Fruit fly (Drosophila melanogaster) whole organism, embryonic: ENCODE results near the gene CG10286.
A peak's percentile ranks its signal among the peaks of the same experiment; 100 is the strongest.

Experiments
- CG10979 ChIP-seq: fragments of 200-800 bp; sonication (Bioruptor generic); optimal IDR thresholded peaks from 2 replicates; lab custom pipeline; 2018; ENCODE audit warnings: missing biosample characterization, mild to moderate bottlenecking, missing genetic modification characterization, moderate library complexity
- CG11504 ChIP-seq: fragments of 200-800 bp; sonication (Bioruptor generic); optimal IDR thresholded peaks from 3 replicates; lab custom pipeline; 2019; ENCODE audit warnings: missing biosample characterization, mild to moderate bottlenecking, missing genetic modification characterization, moderate library complexity
- CG11723 ChIP-seq: fragments of 200-800 bp; sonication (Bioruptor generic); optimal IDR thresholded peaks from 2 replicates; lab custom pipeline; 2017; ENCODE audit warnings: missing biosample characterization, mild to moderate bottlenecking, missing genetic modification characterization
- CG12155 ChIP-seq: fragments of 200-800 bp; sonication (Bioruptor generic); optimal IDR thresholded peaks from 3 replicates; lab custom pipeline; 2016; ENCODE audit warnings: missing biosample characterization, missing genetic modification characterization
- CG15479 ChIP-seq: fragments of 200-800 bp; sonication (Bioruptor generic); optimal IDR thresholded peaks from 3 replicates; lab custom pipeline; 2019; ENCODE audit warnings: missing biosample characterization, mild to moderate bottlenecking, missing genetic modification characterization, moderate library complexity
- CG15601 ChIP-seq: fragments of 200-800 bp; sonication (Bioruptor generic); optimal IDR thresholded peaks from 3 replicates; lab custom pipeline; 2019; ENCODE audit warnings: missing biosample characterization, mild to moderate bottlenecking, missing genetic modification characterization, moderate library complexity
- CG17328 ChIP-seq: fragments of 200-800 bp; sonication (Bioruptor generic); IDR thresholded peaks from 2 replicates; pipeline ENCODE4 v1.3.6; 2022; ENCODE audit warnings: missing biosample characterization, missing genetic modification characterization
- CG18262 ChIP-seq: fragments of 200-800 bp; optimal IDR thresholded peaks from 3 replicates; lab custom pipeline; 2019; ENCODE audit warnings: missing biosample characterization, mild to moderate bottlenecking, missing genetic modification characterization, moderate library complexity
- CG2678 ChIP-seq: fragments of 200-800 bp; sonication (Bioruptor generic); optimal IDR thresholded peaks from 3 replicates; lab custom pipeline; 2019; ENCODE audit warnings: missing biosample characterization, mild to moderate bottlenecking, missing genetic modification characterization, moderate library complexity
- CG2875 ChIP-seq: fragments of 200-800 bp; sonication (Bioruptor generic); optimal IDR thresholded peaks from 2 replicates; lab custom pipeline; 2017; ENCODE audit warnings: missing biosample characterization, mild to moderate bottlenecking, missing genetic modification characterization, missing genetic modification reagents
- CG2889 ChIP-seq: fragments of 200-800 bp; sonication (Bioruptor generic); IDR thresholded peaks from 3 replicates; pipeline ENCODE4 v1.3.6; 2022; ENCODE audit warnings: missing biosample characterization, missing genetic modification characterization
- CG34224 ChIP-seq: fragments of 200-800 bp; sonication (Bioruptor generic); IDR thresholded peaks from 3 replicates; pipeline ENCODE4 v1.3.6; 2022; ENCODE audit warnings: missing biosample characterization, missing genetic modification characterization; ENCODE audit not compliant: partially characterized antibody
- CG4707 ChIP-seq: fragments of 200-800 bp; sonication (Bioruptor generic); optimal IDR thresholded peaks from 2 replicates; lab custom pipeline; 2018; ENCODE audit warnings: missing biosample characterization, mild to moderate bottlenecking, missing genetic modification characterization, moderate library complexity
- CG7357 ChIP-seq: fragments of 200-800 bp; sonication (Bioruptor generic); IDR thresholded peaks from 3 replicates; pipeline ENCODE4 v1.3.6; 2022; ENCODE audit warnings: missing biosample characterization, missing genetic modification characterization
- CG7839 ChIP-seq: fragments of 200-800 bp; sonication (Bioruptor generic); optimal IDR thresholded peaks from 3 replicates; lab custom pipeline; 2018; ENCODE audit warnings: missing biosample characterization, mild to moderate bottlenecking, missing genetic modification characterization, moderate library complexity
- Doc3 ChIP-seq: fragments of 200-800 bp; sonication (Bioruptor generic); IDR thresholded peaks from 3 replicates; pipeline ENCODE4 v1.3.6; 2022; ENCODE audit warnings: missing biosample characterization, missing genetic modification characterization; ENCODE audit not compliant: partially characterized antibody
- Dp ChIP-seq: fragments of 200-800 bp; sonication (Bioruptor generic); optimal IDR thresholded peaks from 2 replicates; lab custom pipeline; 2018; ENCODE audit warnings: missing biosample characterization, mild to moderate bottlenecking, missing genetic modification characterization, moderate library complexity
- Drgx ChIP-seq: fragments of 200-800 bp; sonication (Bioruptor generic); IDR thresholded peaks from 2 replicates; pipeline ENCODE4 v1.3.6; 2022; ENCODE audit warnings: missing biosample characterization, missing genetic modification characterization
- Eip74EF ChIP-seq, 2 experiments: fragments of 200-800 bp in 1 of 2; fragments of >200 bp in 1 of 2; sonication (Bioruptor generic) in 1 of 2; optimal IDR thresholded peaks; 2 replicates each; lab custom pipeline; 2017 to 2019; ENCODE audit warnings: missing biosample characterization in 2 of 2, missing genetic modification characterization in 2 of 2, mild to moderate bottlenecking in 1 of 2, moderate library complexity in 1 of 2
- Fer1 ChIP-seq: fragments of 200-800 bp; sonication (Bioruptor generic); optimal IDR thresholded peaks from 2 replicates; lab custom pipeline; 2017; ENCODE audit warnings: missing biosample characterization, mild to moderate bottlenecking, missing genetic modification characterization
- Hr3 ChIP-seq: fragments of 200-800 bp; sonication (Bioruptor generic); optimal IDR thresholded peaks from 3 replicates; lab custom pipeline; 2016; ENCODE audit warnings: missing biosample characterization, missing genetic modification characterization
- Hr78 ChIP-seq, 2 experiments: fragments of 200-800 bp in 1 of 2; fragments of >200 bp in 1 of 2; sonication (Bioruptor generic) in 1 of 2; optimal IDR thresholded peaks; 2 replicates each; lab custom pipeline; 2017 to 2019; ENCODE audit warnings: missing biosample characterization in 2 of 2, missing genetic modification characterization in 2 of 2, mild to moderate bottlenecking in 1 of 2, moderate library complexity in 1 of 2
- Lim3 ChIP-seq: fragments of 200-800 bp; sonication (Bioruptor generic); IDR thresholded peaks from 2 replicates; pipeline ENCODE4 v1.3.6; 2022; ENCODE audit warnings: missing biosample characterization, missing genetic modification characterization
- Med ChIP-seq: fragments of 200-800 bp; sonication (Bioruptor generic); peaks from one replicate; lab custom pipeline; 2016; ENCODE audit warnings: missing biosample characterization, missing genetic modification characterization, mild to moderate bottlenecking, inconsistent platforms, moderate library complexity
- Myb ChIP-seq: fragments of 200-800 bp; sonication (Bioruptor generic); optimal IDR thresholded peaks from 2 replicates; lab custom pipeline; 2016; ENCODE audit warnings: missing biosample characterization, missing genetic modification characterization
- NfI ChIP-seq: fragments of 200-800 bp; sonication (Bioruptor generic); optimal IDR thresholded peaks from 3 replicates; lab custom pipeline; 2018; ENCODE audit warnings: missing biosample characterization, mild to moderate bottlenecking, missing genetic modification characterization, moderate library complexity
- Usf ChIP-seq: fragments of 200-800 bp; sonication (Bioruptor generic); optimal IDR thresholded peaks from 2 replicates; lab custom pipeline; 2017; ENCODE audit warnings: missing genotype, missing biosample characterization, missing genetic modification characterization
- Xrp1 ChIP-seq: fragments of 200-800 bp; sonication (Bioruptor generic); IDR thresholded peaks from 2 replicates; pipeline ENCODE4 v1.3.6; 2022; ENCODE audit warnings: missing biosample characterization, missing genetic modification characterization
- ap ChIP-seq: fragments of 200-800 bp; sonication (Bioruptor generic); IDR thresholded peaks from 2 replicates; pipeline ENCODE4 v1.3.6; 2022; ENCODE audit warnings: missing biosample characterization, missing genetic modification characterization
- chinmo ChIP-seq: fragments of 200-800 bp; sonication (Bioruptor generic); IDR thresholded peaks from 4 replicates; pipeline ENCODE4 v1.3.6; 2022; ENCODE audit warnings: missing biosample characterization, missing genetic modification characterization; ENCODE audit not compliant: partially characterized antibody
- crol ChIP-seq: fragments of 200-800 bp; sonication (Bioruptor generic); IDR thresholded peaks from 2 replicates; pipeline ENCODE4 v1.3.6; 2022; ENCODE audit warnings: missing biosample characterization, missing genetic modification characterization
- gcm ChIP-seq: fragments of 200-800 bp; sonication (Bioruptor generic); optimal IDR thresholded peaks from 2 replicates; lab custom pipeline; 2019; ENCODE audit warnings: missing biosample characterization, mild to moderate bottlenecking, missing genetic modification characterization, moderate library complexity
- gem ChIP-seq: fragments of 200-800 bp; sonication (Bioruptor generic); optimal IDR thresholded peaks from 2 replicates; lab custom pipeline; 2019; ENCODE audit warnings: missing biosample characterization, mild to moderate bottlenecking, missing genetic modification characterization, moderate library complexity
- hb ChIP-seq: fragments of 200-800 bp; sonication (Bioruptor generic); IDR thresholded peaks from 3 replicates; pipeline ENCODE4 v1.3.6; 2022; ENCODE audit warnings: missing biosample characterization, missing genetic modification characterization; ENCODE audit not compliant: partially characterized antibody
- hth ChIP-seq: fragments of >200 bp; optimal IDR thresholded peaks from 2 replicates; lab custom pipeline; 2017; ENCODE audit warnings: inconsistent platforms
- klu ChIP-seq: fragments of 200-800 bp; sonication (Bioruptor generic); IDR thresholded peaks from 2 replicates; pipeline ENCODE4 v1.3.6; 2022; ENCODE audit warnings: missing biosample characterization, missing genetic modification characterization
- lbe ChIP-seq: fragments of 200-800 bp; sonication (Bioruptor generic); optimal IDR thresholded peaks from 2 replicates; lab custom pipeline; 2016; ENCODE audit warnings: missing biosample characterization, mild to moderate bottlenecking, missing genetic modification characterization
- lola ChIP-seq, 3 experiments: fragments of >200 bp in 2 of 3; fragments of 200-800 bp in 1 of 3; sonication (Bioruptor generic) in 1 of 3; optimal IDR thresholded peaks; 2 replicates each; lab custom pipeline; 2017 to 2019; ENCODE audit warnings: missing biosample characterization in 3 of 3, missing genetic modification characterization in 3 of 3, mild to moderate bottlenecking in 1 of 3, moderate library complexity in 1 of 3
- nmo ChIP-seq: fragments of 200-800 bp; sonication (Bioruptor generic); optimal IDR thresholded peaks from 2 replicates; lab custom pipeline; 2018; ENCODE audit warnings: missing biosample characterization, mild to moderate bottlenecking, missing genetic modification characterization, moderate library complexity
- otp ChIP-seq: fragments of 200-800 bp; sonication (Bioruptor generic); IDR thresholded peaks from 3 replicates; pipeline ENCODE4, ENCODE4 v1.3.6; 2022; ENCODE audit warnings: missing biosample characterization, missing genetic modification characterization
- pan ChIP-seq, 4 experiments: fragments of >200 bp in 3 of 4; fragments of 200-800 bp in 1 of 4; sonication (Bioruptor generic) in 1 of 4; optimal IDR thresholded peaks in 3 of 4; IDR thresholded peaks in 1 of 4; 2 replicates each; pipeline versions ENCODE4 v1.3.6 to Lab custom; 2017 to 2022; ENCODE audit warnings: missing biosample characterization in 2 of 4, missing genetic modification characterization in 2 of 4, mixed read lengths in 1 of 4
- phol ChIP-seq: fragments of 200-800 bp; sonication (Bioruptor generic); optimal IDR thresholded peaks from 3 replicates; lab custom pipeline; 2018; ENCODE audit warnings: missing biosample characterization, mild to moderate bottlenecking, missing genetic modification characterization, moderate library complexity
- salm ChIP-seq: fragments of 200-800 bp; sonication (Bioruptor generic); optimal IDR thresholded peaks from 2 replicates; lab custom pipeline; 2018; ENCODE audit warnings: missing biosample characterization, mild to moderate bottlenecking, missing genetic modification characterization
- slou ChIP-seq: fragments of 200-800 bp; sonication (Bioruptor generic); optimal IDR thresholded peaks from 3 replicates; lab custom pipeline; 2016; ENCODE audit warnings: missing biosample characterization, missing genetic modification characterization
- sob ChIP-seq: fragments of 200-800 bp; sonication (Bioruptor generic); IDR thresholded peaks from 2 replicates; pipeline ENCODE4 v1.3.6; 2022; ENCODE audit warnings: missing biosample characterization, missing genetic modification characterization
- sug ChIP-seq: fragments of 200-800 bp; optimal IDR thresholded peaks from 2 replicates; lab custom pipeline; 2019; ENCODE audit warnings: missing biosample characterization, mild to moderate bottlenecking, missing genetic modification characterization, moderate library complexity
- tll ChIP-seq, 2 experiments: fragments of 200-800 bp in 1 of 2; fragments of >200 bp in 1 of 2; sonication (Bioruptor generic) in 1 of 2; optimal IDR thresholded peaks; 2 replicates each; lab custom pipeline; 2017 to 2019; ENCODE audit warnings: missing biosample characterization in 2 of 2, missing genetic modification characterization in 2 of 2, mild to moderate bottlenecking in 1 of 2, moderate library complexity in 1 of 2

CG10286 gene

DNA sequence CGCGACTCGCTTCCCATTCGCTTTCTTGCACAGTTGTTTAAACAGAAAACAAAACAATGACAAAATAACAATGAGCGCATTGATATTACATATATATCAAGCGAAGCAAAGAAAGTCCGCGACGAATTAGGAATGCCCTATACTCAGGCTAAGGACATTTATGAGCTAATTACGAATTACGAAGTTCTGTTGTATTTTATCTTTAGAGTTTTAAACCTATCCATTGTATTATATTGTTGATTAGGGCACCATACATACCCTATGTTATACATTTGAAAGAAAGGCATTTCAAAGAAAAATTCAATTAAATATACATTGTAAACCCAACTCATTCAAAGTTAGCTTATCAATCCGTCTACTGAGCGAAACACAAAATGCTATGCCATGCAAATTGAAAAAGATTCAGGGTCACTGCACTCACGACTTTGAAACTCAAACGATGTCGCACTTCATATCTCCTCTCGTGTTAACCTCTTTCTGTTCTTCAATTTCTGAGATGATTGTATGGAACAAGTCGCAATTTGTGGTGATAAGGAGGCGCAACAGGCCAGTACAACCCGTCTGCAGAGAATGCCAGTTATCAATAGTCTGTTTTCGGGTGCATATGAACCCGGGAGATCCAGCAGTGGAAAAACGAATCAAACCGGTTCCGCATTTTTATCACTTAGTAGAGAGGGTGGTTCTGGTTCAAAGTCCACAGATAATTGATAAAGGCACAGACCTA is 27.0 kb downstream of the CG10286 start (continued):
- TF ChIP-seq Lim3 (GFP tag; lab: Robert Waterston, UW) = no peak
- no peak for TF ChIP-seq NfI (GFP tag; lab: Kevin White, UChicago)
- no peak for TF ChIP-seq Drgx (GFP tag; lab: Robert Waterston, UW)
- TF ChIP-seq CG4707 = no peak
- TF ChIP-seq lbe (GFP tag; lab: Kevin White, UChicago) = peak; percentile 72
- TF ChIP-seq Usf (GFP tag; lab: Kevin White, UChicago) = no peak
- TF ChIP-seq Hr3 (GFP tag; lab: Kevin White, UChicago) = no peak
- TF ChIP-seq Myb (GFP tag; lab: Kevin White, UChicago) = no peak
- no peak for TF ChIP-seq CG2889 (GFP tag; lab: Robert Waterston, UW)
- 0 out of 4 replicates have a peak, but pooled peaks have one; percentile 15 for TF ChIP-seq chinmo
- TF ChIP-seq CG2875 = peak; percentile 12
- TF ChIP-seq tll (GFP tag; optimal IDR thresholded peaks at IDR 0.05; lab: Kevin White, UChicago) = no peak
- no peak for TF ChIP-seq CG7357 (GFP tag; lab: Robert Waterston, UW)
- TF ChIP-seq Hr78 (GFP tag; optimal IDR thresholded peaks at IDR 0.05; lab: Kevin White, UChicago) = peak in 1 of 2 experiments; percentile 35
- TF ChIP-seq nmo (GFP tag; lab: Kevin White, UChicago) = peak; percentile 7
- TF ChIP-seq Fer1 = no peak
- TF ChIP-seq pan (optimal IDR thresholded peaks at IDR 0.05; lab: Kevin White, UChicago) = no peak
- no peak for TF ChIP-seq pan (GFP tag; optimal IDR thresholded peaks at IDR 0.05 in 1 of 2, IDR thresholded peaks at IDR 0.05 in 1 of 2)
- TF ChIP-seq otp (GFP tag; lab: Robert Waterston, UW) = no peak
- no peak for TF ChIP-seq ap (GFP tag; lab: Robert Waterston, UW)
- no peak for TF ChIP-seq CG12155
- TF ChIP-seq CG15479 (GFP tag; lab: Kevin White, UChicago) = peak; percentile 95
- no peak for TF ChIP-seq CG7839 (tag; lab: Kevin White, UChicago)
- TF ChIP-seq sob (GFP tag; lab: Robert Waterston, UW) = no peak
- peak; percentile 45 for TF ChIP-seq gem (tag; lab: Kevin White, UChicago)
- TF ChIP-seq CG18262 = peak; percentile 14
- TF ChIP-seq CG11723 (GFP tag; lab: Kevin White, UChicago) = no peak
- no peak for TF ChIP-seq sug
- no peak for TF ChIP-seq CG11504 (tag; lab: Kevin White, UChicago)
- TF ChIP-seq Dp = no peak
- TF ChIP-seq CG10979 (tag; lab: Kevin White, UChicago) = peak; percentile 16
- TF ChIP-seq phol (tag; lab: Kevin White, UChicago) = peak; percentile 11
- no peak for TF ChIP-seq CG17328
- TF ChIP-seq slou (GFP tag; lab: Kevin White, UChicago) = no peak
- no peak for TF ChIP-seq lola (GFP tag; optimal IDR thresholded peaks at IDR 0.05; lab: Kevin White, UChicago)
- TF ChIP-seq hth = no peak
- 0 out of 2 replicates have a peak, but pooled peaks have one; percentile 23 for TF ChIP-seq Xrp1 (GFP tag; lab: Robert Waterston, UW)
- TF ChIP-seq klu (GFP tag; lab: Robert Waterston, UW) = no peak
- no peak for TF ChIP-seq CG34224 (GFP tag; lab: Robert Waterston, UW)
- no peak for TF ChIP-seq hb (GFP tag; lab: Robert Waterston, UW)
- TF ChIP-seq salm = no peak
- no peak for TF ChIP-seq crol (GFP tag; lab: Robert Waterston, UW)
- TF ChIP-seq Med (GFP tag; lab: Kevin White, UChicago) = peak; percentile 61
- TF ChIP-seq Eip74EF (GFP tag; optimal IDR thresholded peaks at IDR 0.05; lab: Kevin White, UChicago) = peak in 1 of 2 experiments; percentile 49
- peak; percentile 0 for TF ChIP-seq CG2678 (tag; lab: Kevin White, UChicago)
- TF ChIP-seq gcm (GFP tag; lab: Kevin White, UChicago) = no peak
- TF ChIP-seq CG15601 (tag; lab: Kevin White, UChicago) = peak; percentile 1
- no peak for TF ChIP-seq Doc3 (GFP tag; lab: Robert Waterston, UW)
